Worm (Caenorhabditis elegans): Measurements from ENCODE around the gene prx-2.

Gene prx-2

ce11 chrIV:11599717-11600116 is 44.2 kb upstream of the prx-2 start:
- TF ChIP-seq pha-2 (tag; optimal IDR thresholded peaks at IDR 0.05) (no peak), hlh-15 (tag; optimal IDR thresholded peaks at IDR 0.05) (no peak)

ce11 chrIV:11601721-11602405 is 42.1 kb upstream of the prx-2 start:
- TF ChIP-seq unc-42 (tag; optimal IDR thresholded peaks at IDR 0.05) (peak; percentile 50), F13H6.1 (tag; optimal IDR thresholded peaks at IDR 0.05) (no peak), nfya-1 (tag; optimal IDR thresholded peaks at IDR 0.05) (peak; percentile 67), dmd-4 (tag; optimal IDR thresholded peaks at IDR 0.05; ENCODE audit: borderline replicate concordance) (no peak), fkh-6 (tag; optimal IDR thresholded peaks at IDR 0.05) (no peak), ceh-30 (tag; optimal IDR thresholded peaks at IDR 0.05) (no peak), ceh-2 (tag; optimal IDR thresholded peaks at IDR 0.05) (no peak), sox-2 (GFP tag; IDR thresholded peaks at IDR 0.05) (no peak), sdc-2 (tag; optimal IDR thresholded peaks at IDR 0.05) (peak; percentile 5), unc-55 (GFP tag; optimal IDR thresholded peaks at IDR 0.05) (peak; percentile 47), ceh-31 (tag; optimal IDR thresholded peaks at IDR 0.05) (peak; percentile 24), sox-4 (tag; optimal IDR thresholded peaks at IDR 0.05) (peak; percentile 16), ceh-34 (tag; optimal IDR thresholded peaks at IDR 0.05) (peak; percentile 13), hlh-6 (tag; optimal IDR thresholded peaks at IDR 0.05) (no peak), tbx-2 (tag; optimal IDR thresholded peaks at IDR 0.05) (peak; percentile 2), ama-1 (optimal IDR thresholded peaks at IDR 0.05) (peak; percentile 37), ceh-18 (tag; optimal IDR thresholded peaks at IDR 0.05) (peak; percentile 23), hlh-8 (tag; optimal IDR thresholded peaks at IDR 0.05) (no peak), pat-9 (tag; optimal IDR thresholded peaks at IDR 0.05) (peak; percentile 8), tbx-7 (tag; optimal IDR thresholded peaks at IDR 0.05) (no peak), che-1 (tag; optimal IDR thresholded peaks at IDR 0.05) (peak; percentile 43)

DNA sequence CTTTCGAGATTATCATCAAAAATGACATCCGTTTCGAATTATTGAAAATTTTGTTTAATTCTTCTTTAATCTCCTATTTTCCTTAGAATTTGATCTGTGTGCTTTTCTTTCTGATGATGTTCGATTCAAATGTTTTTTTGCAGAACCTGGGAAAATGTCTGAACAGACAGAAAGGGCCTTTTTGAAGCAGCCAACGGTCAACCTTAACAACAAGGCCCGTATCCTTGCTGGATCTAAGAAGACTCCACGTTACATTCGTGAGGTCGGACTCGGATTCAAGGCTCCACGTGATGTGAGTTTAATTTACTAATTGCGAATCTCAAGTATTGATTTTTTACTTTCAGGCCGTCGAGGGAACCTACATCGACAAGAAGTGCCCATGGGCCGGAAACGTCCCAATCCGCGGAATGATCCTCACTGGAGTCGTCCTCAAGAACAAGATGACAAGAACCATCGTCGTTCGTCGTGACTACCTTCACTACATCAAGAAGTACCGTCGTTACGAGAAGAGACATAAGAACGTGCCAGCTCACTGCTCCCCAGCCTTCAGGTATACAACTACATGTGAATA is 41.3 kb upstream of the prx-2 start, which contains the start of gene rps-11:
Gene rps-11, plus strand, starts transcription at position 144 of the 571 bp plus-strand sequence.
- no peak for TF ChIP-seq pha-2 (tag; optimal IDR thresholded peaks at IDR 0.05)
- no peak for TF ChIP-seq fax-1 (tag; optimal IDR thresholded peaks at IDR 0.05)
- TF ChIP-seq ztf-16 (tag; optimal IDR thresholded peaks at IDR 0.05) = no peak
- TF ChIP-seq tbx-7 (tag; optimal IDR thresholded peaks at IDR 0.05) = no peak
- TF ChIP-seq pax-1 (tag; optimal IDR thresholded peaks at IDR 0.05) = no peak
- TF ChIP-seq npax-4 (tag; optimal IDR thresholded peaks at IDR 0.05) = no peak
- no peak for TF ChIP-seq ttx-3 (tag; optimal IDR thresholded peaks at IDR 0.05)
- TF ChIP-seq odd-2 (tag; optimal IDR thresholded peaks at IDR 0.05) = no peak
- TF ChIP-seq nhr-11 (tag; optimal IDR thresholded peaks at IDR 0.05) = no peak
- TF ChIP-seq sox-4 (tag; optimal IDR thresholded peaks at IDR 0.05) = no peak
- TF ChIP-seq T23F11.4 (GFP tag; optimal IDR thresholded peaks at IDR 0.05) = no peak

DNA sequence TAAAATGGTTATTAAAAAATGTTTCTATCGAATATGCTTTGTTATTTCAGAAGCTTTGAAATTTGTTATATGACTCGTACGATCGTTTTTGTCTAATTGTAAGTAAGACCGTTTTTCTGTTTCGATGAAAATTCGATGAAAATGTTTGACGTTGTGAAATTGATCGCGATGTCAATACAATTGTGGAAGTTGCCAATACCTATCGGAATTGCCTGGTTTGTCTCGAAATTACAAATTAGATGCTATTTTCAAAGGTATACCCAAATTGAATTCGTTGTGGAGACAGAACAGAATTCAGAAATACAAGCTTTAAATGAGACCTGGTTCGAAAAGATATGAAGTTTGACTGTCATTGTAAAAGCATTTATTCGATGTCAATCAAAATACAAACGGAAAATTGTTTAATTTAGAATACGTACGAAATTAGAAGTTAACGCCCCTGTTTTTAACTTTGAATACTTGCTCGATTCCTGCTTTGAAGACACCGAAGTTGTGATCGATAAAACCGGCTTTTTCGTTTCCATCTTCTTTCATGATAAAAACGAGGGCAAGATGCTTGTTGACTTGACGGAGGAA is 40.6 kb upstream of the prx-2 start:
- no peak for TF ChIP-seq dve-1 (tag; optimal IDR thresholded peaks at IDR 0.05)
- TF ChIP-seq C08G9.2 (tag; optimal IDR thresholded peaks at IDR 0.05) = no peak
- TF ChIP-seq zip-5 (tag; optimal IDR thresholded peaks at IDR 0.05) = no peak
- no peak for TF ChIP-seq sox-2 (GFP tag; IDR thresholded peaks at IDR 0.05)
- TF ChIP-seq syd-9 (tag; optimal IDR thresholded peaks at IDR 0.05) = no peak
- no peak for TF ChIP-seq fax-1 (tag; optimal IDR thresholded peaks at IDR 0.05)
- TF ChIP-seq Y22D7AL.16 (tag; optimal IDR thresholded peaks at IDR 0.05) = no peak
- TF ChIP-seq ceh-45 (GFP tag; IDR thresholded peaks at IDR 0.05) = no peak
- TF ChIP-seq ceh-6 (GFP tag; optimal IDR thresholded peaks at IDR 0.05) = no peak
- TF ChIP-seq ceh-18 (tag; optimal IDR thresholded peaks at IDR 0.05) = no peak
- TF ChIP-seq pag-3 (tag; optimal IDR thresholded peaks at IDR 0.05; ENCODE audit: borderline replicate concordance) = no peak
- no peak for TF ChIP-seq pax-1 (tag; optimal IDR thresholded peaks at IDR 0.05)
- no peak for TF ChIP-seq ama-1 (optimal IDR thresholded peaks at IDR 0.05)
- TF ChIP-seq sox-4 (tag; optimal IDR thresholded peaks at IDR 0.05) = no peak

All from whole organism, late embryonic.